Worm (Caenorhabditis elegans) whole organism, L4 larva: ENCODE measurements around the gene dcap-1.
A peak's percentile ranks its signal among the peaks of the same experiment; 100 is the strongest.

Experiments used
- F26F4.8 ChIP-seq: fragments of 200-800 bp; sonication (Bioruptor generic); conservative IDR thresholded peaks from 2 replicates; pipeline ENCODE4 v1.3.6; 2022; ENCODE audit warnings: missing genetic modification characterization, missing compliant biosample characterization
- F49E8.2 ChIP-seq: sonication (generic microtip); optimal IDR thresholded peaks from 2 replicates; lab custom pipeline; 2016; ENCODE audit warnings: missing compliant biosample characterization, mild to moderate bottlenecking, missing genetic modification characterization, borderline replicate concordance
- R02D3.7 ChIP-seq: fragments of 150-350 bp; sonication (generic microtip); optimal IDR thresholded peaks from 3 replicates; lab custom pipeline; 2014; ENCODE audit warnings: missing biosample characterization, missing genetic modification characterization
- T20F7.1 ChIP-seq: fragments of 200-800 bp; sonication (Bioruptor generic); optimal IDR thresholded peaks from 2 replicates; lab custom pipeline; 2018; ENCODE audit warnings: mild to moderate bottlenecking, missing genetic modification characterization, missing compliant biosample characterization
- Y48G9A.11 ChIP-seq: fragments of 200-800 bp; sonication (Bioruptor generic); IDR thresholded peaks from 2 replicates; pipeline ENCODE4 v1.3.6; 2022; ENCODE audit warnings: missing genetic modification reagents, missing genetic modification characterization, missing compliant biosample characterization
- Y5F2A.4 ChIP-seq: fragments of 200-800 bp; sonication (Bioruptor generic); optimal IDR thresholded peaks from 2 replicates; lab custom pipeline; 2018; ENCODE audit warnings: mild to moderate bottlenecking, missing genetic modification characterization, missing compliant biosample characterization
- ZK337.2 ChIP-seq: fragments of 200-800 bp; sonication (Bioruptor generic); IDR thresholded peaks from 2 replicates; pipeline ENCODE4 v1.3.6; 2022; ENCODE audit warnings: missing genetic modification reagents, missing genetic modification characterization, missing compliant biosample characterization
- aha-1 ChIP-seq: fragments of 150-350 bp; peaks from one replicate; lab custom pipeline; 2014; ENCODE audit warnings: missing biosample characterization, missing genetic modification characterization
- aly-2 ChIP-seq: sonication (generic microtip); optimal IDR thresholded peaks from 2 replicates; lab custom pipeline; 2018; ENCODE audit warnings: missing biosample characterization, missing genetic modification characterization
- ama-1 ChIP-seq: fragments of 150-350 bp; optimal IDR thresholded peaks from 2 replicates; lab custom pipeline; 2014; ENCODE audit warnings: inconsistent platforms, mixed read lengths
- arid-1 ChIP-seq: fragments of 200-800 bp; sonication (Bioruptor generic); conservative IDR thresholded peaks from 2 replicates; pipeline ENCODE4 v1.3.6; 2022; ENCODE audit warnings: missing genetic modification reagents, missing genetic modification characterization, missing compliant biosample characterization
- attf-4 ChIP-seq: sonication (generic microtip); optimal IDR thresholded peaks from 3 replicates; lab custom pipeline; 2017; ENCODE audit warnings: missing biosample characterization, missing genetic modification characterization
- ceh-28 ChIP-seq: fragments of 150-350 bp; optimal IDR thresholded peaks from 2 replicates; lab custom pipeline; 2014; ENCODE audit warnings: missing biosample characterization, missing genetic modification reagents, missing genetic modification characterization
- ceh-32 ChIP-seq: sonication (generic microtip); optimal IDR thresholded peaks from 2 replicates; lab custom pipeline; 2016; ENCODE audit warnings: mild to moderate bottlenecking, missing genetic modification characterization, missing compliant biosample characterization; ENCODE audit not compliant: poor library complexity
- ceh-44 ChIP-seq: fragments of 200-800 bp; sonication (Bioruptor generic); IDR thresholded peaks from 2 replicates; pipeline ENCODE4 v1.3.6; 2022; ENCODE audit warnings: missing genetic modification reagents, missing genetic modification characterization, missing compliant biosample characterization
- ceh-62 ChIP-seq: sonication (generic microtip); optimal IDR thresholded peaks from 2 replicates; lab custom pipeline; 2017; ENCODE audit warnings: missing biosample characterization, missing genetic modification characterization
- cey-2 ChIP-seq: sonication (generic microtip); optimal IDR thresholded peaks from 3 replicates; lab custom pipeline; 2017; ENCODE audit warnings: missing genetic modification characterization, mild to moderate bottlenecking, missing compliant biosample characterization, antibody characterized with exemption, borderline replicate concordance; ENCODE audit not compliant: insufficient read depth
- ctbp-1 ChIP-seq: fragments of 200-800 bp; sonication (Bioruptor generic); IDR thresholded peaks from 2 replicates; pipeline ENCODE4 v1.3.6; 2022; ENCODE audit warnings: missing genetic modification reagents, missing genetic modification characterization, missing compliant biosample characterization
- dmd-6 ChIP-seq: fragments of 200-800 bp; sonication (Bioruptor generic); IDR thresholded peaks from 2 replicates; pipeline ENCODE4 v1.3.6; 2022; ENCODE audit warnings: missing genetic modification reagents, missing genetic modification characterization, missing compliant biosample characterization
- dmd-8 ChIP-seq: fragments of 200-800 bp; sonication (Bioruptor generic); IDR thresholded peaks from 2 replicates; pipeline ENCODE4 v1.3.6; 2022; ENCODE audit warnings: missing genetic modification characterization, missing compliant biosample characterization
- dmd-9 ChIP-seq: fragments of 200-800 bp; sonication (Bioruptor generic); IDR thresholded peaks from 2 replicates; pipeline ENCODE4 v1.3.6; 2022; ENCODE audit warnings: missing genetic modification reagents, missing genetic modification characterization, missing compliant biosample characterization
- dpl-1 ChIP-seq: fragments of 150-350 bp; optimal IDR thresholded peaks from 2 replicates; lab custom pipeline; 2014; ENCODE audit warnings: missing biosample characterization, missing genetic modification reagents, missing genetic modification characterization
- egl-43 ChIP-seq: fragments of 200-800 bp; sonication (Bioruptor generic); IDR thresholded peaks from 2 replicates; pipeline ENCODE4 v1.3.6; 2022; ENCODE audit warnings: missing genetic modification reagents, missing genetic modification characterization, missing compliant biosample characterization
- fkh-10 ChIP-seq: fragments of 150-350 bp; optimal IDR thresholded peaks from 2 replicates; lab custom pipeline; 2014; ENCODE audit warnings: missing biosample characterization, missing genetic modification reagents, missing genetic modification characterization
- hmg-1.1 ChIP-seq: fragments of 200-800 bp; sonication (Bioruptor generic); IDR thresholded peaks from 2 replicates; pipeline ENCODE4 v1.3.6; 2022; ENCODE audit warnings: missing genetic modification reagents, missing genetic modification characterization, missing compliant biosample characterization
- lin-1 ChIP-seq: fragments of 200-800 bp; sonication (Bioruptor generic); IDR thresholded peaks from 2 replicates; pipeline ENCODE4 v1.3.6; 2022; ENCODE audit warnings: missing genetic modification reagents, missing genetic modification characterization, missing compliant biosample characterization
- lin-29 ChIP-seq: fragments of 200-800 bp; sonication (Bioruptor generic); IDR thresholded peaks from 2 replicates; pipeline ENCODE4 v1.3.6; 2022; ENCODE audit warnings: missing genetic modification reagents, missing genetic modification characterization, missing compliant biosample characterization
- lin-38 ChIP-seq: fragments of 200-800 bp; sonication (Bioruptor generic); IDR thresholded peaks from 2 replicates; pipeline ENCODE4 v1.3.6; 2022; ENCODE audit warnings: missing genetic modification reagents, missing genetic modification characterization, missing compliant biosample characterization
- lin-39 ChIP-seq: fragments of 150-350 bp; optimal IDR thresholded peaks from 2 replicates; lab custom pipeline; 2014; ENCODE audit warnings: missing biosample characterization, missing genetic modification reagents, missing genetic modification characterization
- madf-5 ChIP-seq, 2 experiments: fragments of 200-800 bp; sonication (Bioruptor generic); IDR thresholded peaks; 2 replicates each; pipeline ENCODE4 v1.3.6; 2022; ENCODE audit warnings: missing compliant biosample characterization in 2 of 2, missing genetic modification characterization in 2 of 2
- mxl-2 ChIP-seq: fragments of 200-800 bp; sonication (Bioruptor generic); conservative IDR thresholded peaks from 2 replicates; pipeline ENCODE4 v1.3.6; 2022; ENCODE audit warnings: missing genetic modification reagents, missing genetic modification characterization, missing compliant biosample characterization
- nhr-10 ChIP-seq: fragments of 150-350 bp; optimal IDR thresholded peaks from 2 replicates; lab custom pipeline; 2014; ENCODE audit warnings: missing biosample characterization, missing genetic modification characterization
- nhr-102 ChIP-seq: sonication (generic microtip); optimal IDR thresholded peaks from 2 replicates; lab custom pipeline; 2016; ENCODE audit warnings: mild to moderate bottlenecking, missing genetic modification characterization, moderate library complexity, missing compliant biosample characterization
- nhr-11 ChIP-seq: fragments of 150-350 bp; optimal IDR thresholded peaks from 2 replicates; lab custom pipeline; 2014; ENCODE audit warnings: missing biosample characterization, missing genetic modification characterization
- nhr-111 ChIP-seq: fragments of 200-800 bp; sonication (Bioruptor generic); optimal IDR thresholded peaks from 2 replicates; lab custom pipeline; 2018; ENCODE audit warnings: mild to moderate bottlenecking, missing genetic modification characterization, missing compliant biosample characterization
- nhr-237 ChIP-seq: sonication (generic microtip); optimal IDR thresholded peaks from 2 replicates; lab custom pipeline; 2017; ENCODE audit warnings: missing biosample characterization, missing genetic modification characterization
- nhr-41 ChIP-seq: fragments of 200-800 bp; sonication (Bioruptor generic); IDR thresholded peaks from 2 replicates; pipeline ENCODE4 v1.3.6; 2022; ENCODE audit warnings: missing genetic modification reagents, missing genetic modification characterization, missing compliant biosample characterization
- nhr-48 ChIP-seq: sonication (generic microtip); optimal IDR thresholded peaks from 2 replicates; lab custom pipeline; 2016; ENCODE audit warnings: mild to moderate bottlenecking, missing genetic modification characterization, missing compliant biosample characterization
- nhr-6 ChIP-seq: fragments of 150-350 bp; optimal IDR thresholded peaks from 2 replicates; lab custom pipeline; 2014; ENCODE audit warnings: missing biosample characterization, missing genetic modification characterization
- nhr-76 ChIP-seq: fragments of 150-350 bp; optimal IDR thresholded peaks from 2 replicates; lab custom pipeline; 2014; ENCODE audit warnings: missing biosample characterization, missing genetic modification characterization
- pha-4 ChIP-seq, 2 experiments: fragments of 150-350 bp in 1 of 2; fragments of 200-800 bp in 1 of 2; sonication (Bioruptor generic) in 1 of 2; IDR thresholded peaks in 1 of 2; optimal IDR thresholded peaks in 1 of 2; 2 replicates each; pipeline versions ENCODE4 v1.3.6 to Lab custom; 2014 to 2022; ENCODE audit warnings: missing genetic modification characterization in 2 of 2, missing genetic modification reagents in 2 of 2, missing biosample characterization in 1 of 2, missing compliant biosample characterization in 1 of 2
- sdz-12 ChIP-seq: fragments of 200-800 bp; sonication (Bioruptor generic); optimal IDR thresholded peaks from 2 replicates; lab custom pipeline; 2018; ENCODE audit warnings: mild to moderate bottlenecking, missing genetic modification characterization, missing compliant biosample characterization
- set-16 ChIP-seq: fragments of 200-800 bp; sonication (Bioruptor generic); IDR thresholded peaks from 2 replicates; pipeline ENCODE4 v1.3.6; 2022; ENCODE audit warnings: missing genetic modification reagents, missing genetic modification characterization, missing compliant biosample characterization
- snpc-4 ChIP-seq: fragments of 150-350 bp; optimal IDR thresholded peaks from 2 replicates; lab custom pipeline; 2014; ENCODE audit warnings: missing biosample characterization, missing genetic modification characterization
- tra-1 ChIP-seq: fragments of 200-800 bp; sonication (Bioruptor generic); IDR thresholded peaks from 2 replicates; pipeline ENCODE4 v1.3.6; 2022; ENCODE audit warnings: missing genetic modification reagents, missing genetic modification characterization, missing compliant biosample characterization
- zip-2 ChIP-seq: fragments of 150-350 bp; optimal IDR thresholded peaks from 2 replicates; lab custom pipeline; 2014; ENCODE audit warnings: missing biosample characterization, missing genetic modification characterization
- ztf-11 ChIP-seq: fragments of 150-350 bp; optimal IDR thresholded peaks from 2 replicates; lab custom pipeline; 2014; ENCODE audit warnings: missing biosample characterization, missing genetic modification characterization

Gene dcap-1

ce11 chrIV:1096154-1096553 is 41.6 kb upstream of the dcap-1 start:
- no peak for TF ChIP-seq ceh-32 (tag; lab: Kevin White, UChicago)
- 0 out of 2 replicates have a peak, but pooled peaks have one; percentile 11 for TF ChIP-seq egl-43 (GFP tag; lab: Robert Waterston, UW)
- no peak for TF ChIP-seq ceh-44 (GFP tag; lab: Robert Waterston, UW)
- TF ChIP-seq aha-1 (tag; lab: Kevin White, UChicago), result peak; percentile 59
- TF ChIP-seq set-16, result peak; percentile 85
- TF ChIP-seq hmg-1.1 (GFP tag; lab: Robert Waterston, UW), result no peak
- TF ChIP-seq dmd-9 (GFP tag; lab: Robert Waterston, UW), result no peak

- TF ChIP-seq dmd-9 (GFP tag; lab: Robert Waterston, UW), result peak; percentile 98
- TF ChIP-seq F26F4.8 (GFP tag; lab: Robert Waterston, UW), result no peak
- no peak for TF ChIP-seq dmd-8 (GFP tag; lab: Robert Waterston, UW)
- no peak for TF ChIP-seq ceh-62
- peak; percentile 81 for TF ChIP-seq nhr-10 (tag; lab: Kevin White, UChicago)
- TF ChIP-seq set-16, result peak; percentile 69
- TF ChIP-seq madf-5 (GFP tag; IDR thresholded peaks at IDR 0.05; lab: Robert Waterston, UW), result 0 out of 4 replicates have a peak, but pooled peaks of 1 of the 2 experiments have one; percentile 72
- peak; percentile 84 for TF ChIP-seq zip-2
- TF ChIP-seq nhr-11 (tag; lab: Kevin White, UChicago), result peak; percentile 89
- TF ChIP-seq mxl-2 (GFP tag; lab: Robert Waterston, UW), result peak; percentile 74
- TF ChIP-seq Y48G9A.11 (GFP tag; lab: Robert Waterston, UW), result peak; percentile 97
- TF ChIP-seq lin-29, result peak; percentile 96
- TF ChIP-seq ctbp-1 (GFP tag; lab: Robert Waterston, UW), result peak; percentile 97
- peak; percentile 96 for TF ChIP-seq egl-43 (GFP tag; lab: Robert Waterston, UW)
- no peak for TF ChIP-seq attf-4 (tag; lab: Kevin White, UChicago)
- TF ChIP-seq nhr-48 (tag; lab: Kevin White, UChicago), result peak; percentile 89
- TF ChIP-seq dmd-6 (GFP tag; lab: Robert Waterston, UW), result peak; percentile 98
- TF ChIP-seq lin-38, result peak; percentile 97
- TF ChIP-seq ceh-32 (tag; lab: Kevin White, UChicago), result peak; percentile 78
- peak; percentile 97 for TF ChIP-seq nhr-102 (tag; lab: Kevin White, UChicago)
- no peak for TF ChIP-seq nhr-237
- peak; percentile 31 for TF ChIP-seq snpc-4 (tag; lab: Kevin White, UChicago)
- peak; percentile 97 for TF ChIP-seq pha-4 (GFP tag; IDR thresholded peaks at IDR 0.05; lab: Robert Waterston, UW)
- TF ChIP-seq pha-4 (tag; optimal IDR thresholded peaks at IDR 0.05; lab: Kevin White, UChicago), result peak; percentile 19
- peak; percentile 86 for TF ChIP-seq Y5F2A.4 (GFP tag; lab: Kevin White, UChicago)
- TF ChIP-seq nhr-41, result peak; percentile 76; the same call in 1 of the 2 replicates
- TF ChIP-seq arid-1, result peak; percentile 98
- TF ChIP-seq ztf-11, result no peak
- TF ChIP-seq lin-39 (tag; lab: Kevin White, UChicago), result peak; percentile 82
- TF ChIP-seq aly-2 (tag; lab: Kevin White, UChicago), result no peak
- TF ChIP-seq nhr-111 (GFP tag; lab: Kevin White, UChicago), result peak; percentile 88
- TF ChIP-seq sdz-12 (GFP tag; lab: Kevin White, UChicago), result peak; percentile 92
- TF ChIP-seq hmg-1.1 (GFP tag; lab: Robert Waterston, UW), result peak; percentile 99
- TF ChIP-seq fkh-10 (GFP tag; lab: Kevin White, UChicago), result peak; percentile 98
- TF ChIP-seq R02D3.7, result no peak
- peak; percentile 94 for TF ChIP-seq dpl-1 (GFP tag; lab: Kevin White, UChicago)
- TF ChIP-seq cey-2 (tag; lab: Kevin White, UChicago), result peak; percentile 63
- TF ChIP-seq tra-1 (GFP tag; lab: Robert Waterston, UW), result peak; percentile 97
- peak; percentile 90 for TF ChIP-seq ZK337.2 (GFP tag; lab: Robert Waterston, UW)
- peak; percentile 95 for TF ChIP-seq F49E8.2 (tag; lab: Kevin White, UChicago)
- TF ChIP-seq ceh-28, result no peak
- TF ChIP-seq nhr-6, result peak; percentile 93
- TF ChIP-seq ama-1 (lab: Kevin White, UChicago), result peak; percentile 86
- peak; percentile 97 for TF ChIP-seq T20F7.1 (GFP tag; lab: Kevin White, UChicago)
- peak; percentile 58 for TF ChIP-seq nhr-76
- peak; percentile 92 for TF ChIP-seq lin-1
Observed at ce11 chrIV:1093870-1094564, 39.4 kb upstream of the dcap-1 start, which contains the start of the genes cct-8 and Y55F3AR.2. Gene cct-8, minus strand, starts transcription at chrIV:1093920. Gene Y55F3AR.2, plus strand, starts transcription at chrIV:1094541.
